Fruit fly (Drosophila melanogaster) whole organism, embryonic: ENCODE results near the gene CG6254.

Experiments used
- CG10321 ChIP-seq: fragments of 200-800 bp; sonication (Bioruptor generic); IDR thresholded peaks from 2 replicates; pipeline ENCODE4 v1.3.6; 2022; ENCODE audit warnings: missing biosample characterization, missing genetic modification characterization
- CG11085 ChIP-seq: fragments of 200-800 bp; sonication (Bioruptor generic); IDR thresholded peaks from 2 replicates; pipeline ENCODE4 v1.3.6; 2022; ENCODE audit warnings: missing biosample characterization, missing genetic modification characterization
- CG11247 ChIP-seq: fragments of 200-800 bp; sonication (Bioruptor generic); IDR thresholded peaks from 2 replicates; pipeline ENCODE4 v1.3.6; 2022; ENCODE audit warnings: missing biosample characterization, missing genetic modification characterization
- CG11456 ChIP-seq: fragments of 200-800 bp; sonication (Bioruptor generic); IDR thresholded peaks from 3 replicates; pipeline ENCODE4 v1.3.6; 2022; ENCODE audit warnings: missing biosample characterization, missing genetic modification characterization
- CG12071 ChIP-seq: fragments of 200-800 bp; sonication (Bioruptor generic); optimal IDR thresholded peaks from 3 replicates; lab custom pipeline; 2018; ENCODE audit warnings: missing biosample characterization, mild to moderate bottlenecking, missing genetic modification characterization
- CG12299 ChIP-seq: fragments of 200-800 bp; sonication (Bioruptor generic); optimal IDR thresholded peaks from 2 replicates; lab custom pipeline; 2018; ENCODE audit warnings: missing biosample characterization, mild to moderate bottlenecking, missing genetic modification characterization
- CG1233 ChIP-seq: fragments of 200-800 bp; sonication (Bioruptor generic); optimal IDR thresholded peaks from 4 replicates; lab custom pipeline; 2018; ENCODE audit warnings: missing biosample characterization, mild to moderate bottlenecking, missing genetic modification characterization
- CG14965 ChIP-seq: fragments of 200-800 bp; sonication (Bioruptor generic); optimal IDR thresholded peaks from 2 replicates; lab custom pipeline; 2016; ENCODE audit warnings: missing biosample characterization, missing genetic modification characterization, borderline replicate concordance
- CG15073 ChIP-seq: fragments of 200-800 bp; sonication (Bioruptor generic); optimal IDR thresholded peaks from 2 replicates; lab custom pipeline; 2016; ENCODE audit warnings: missing biosample characterization, missing genetic modification characterization
- CG1529 ChIP-seq: fragments of 200-800 bp; sonication (Bioruptor generic); optimal IDR thresholded peaks from 3 replicates; lab custom pipeline; 2018; ENCODE audit warnings: missing biosample characterization, missing genetic modification characterization
- CG15479 ChIP-seq: fragments of 200-800 bp; sonication (Bioruptor generic); optimal IDR thresholded peaks from 3 replicates; lab custom pipeline; 2019; ENCODE audit warnings: missing biosample characterization, mild to moderate bottlenecking, missing genetic modification characterization, moderate library complexity
- CG18619 ChIP-seq: fragments of 200-800 bp; sonication (Bioruptor generic); optimal IDR thresholded peaks from 3 replicates; lab custom pipeline; 2017; ENCODE audit warnings: missing biosample characterization, mild to moderate bottlenecking, missing genetic modification characterization
- CG34376 ChIP-seq: fragments of 200-800 bp; sonication (Bioruptor generic); optimal IDR thresholded peaks from 2 replicates; lab custom pipeline; 2018; ENCODE audit warnings: missing biosample characterization, mild to moderate bottlenecking, missing genetic modification characterization
- CG42726 ChIP-seq: fragments of 200-800 bp; sonication (Bioruptor generic); IDR thresholded peaks from 2 replicates; pipeline ENCODE4 v1.3.6; 2022; ENCODE audit warnings: missing biosample characterization, missing genetic modification characterization; ENCODE audit not compliant: partially characterized antibody
- CG4730 ChIP-seq: fragments of 200-800 bp; sonication (Bioruptor generic); IDR thresholded peaks from 2 replicates; pipeline ENCODE4 v1.3.6; 2022; ENCODE audit warnings: missing biosample characterization, missing genetic modification characterization
- CG5180 ChIP-seq: fragments of 200-800 bp; sonication (Bioruptor generic); optimal IDR thresholded peaks from 3 replicates; lab custom pipeline; 2017; ENCODE audit warnings: missing biosample characterization, missing genetic modification characterization, mild to moderate bottlenecking, moderate library complexity, missing genetic modification reagents
- CG5953 ChIP-seq: fragments of 200-800 bp; sonication (Bioruptor generic); IDR thresholded peaks from 2 replicates; pipeline ENCODE4 v1.3.6; 2022; ENCODE audit warnings: missing biosample characterization, missing genetic modification characterization
- CG6791 ChIP-seq: fragments of 200-800 bp; sonication (Bioruptor generic); IDR thresholded peaks from 3 replicates; pipeline ENCODE4 v1.3.6; 2022; ENCODE audit warnings: missing biosample characterization, missing genetic modification characterization; ENCODE audit not compliant: partially characterized antibody
- CG7372 ChIP-seq: fragments of 200-800 bp; sonication (Bioruptor generic); IDR thresholded peaks from 2 replicates; pipeline ENCODE4 v1.3.6; 2022; ENCODE audit warnings: missing biosample characterization, missing genetic modification characterization
- CG7963 ChIP-seq: fragments of 200-800 bp; sonication (Bioruptor generic); IDR thresholded peaks from 3 replicates; pipeline ENCODE4 v1.3.6; 2022; ENCODE audit warnings: missing biosample characterization, missing genetic modification characterization; ENCODE audit not compliant: partially characterized antibody
- CG8388 ChIP-seq: fragments of 200-800 bp; sonication (Bioruptor generic); optimal IDR thresholded peaks from 2 replicates; lab custom pipeline; 2019; ENCODE audit warnings: missing biosample characterization, mild to moderate bottlenecking, missing genetic modification characterization, moderate library complexity
- CTCF ChIP-seq: fragments of 200-800 bp; sonication (Bioruptor generic); optimal IDR thresholded peaks from 2 replicates; lab custom pipeline; 2017; ENCODE audit warnings: missing biosample characterization, mild to moderate bottlenecking, missing genetic modification characterization, moderate library complexity
- CoRest ChIP-seq: fragments of 200-800 bp; sonication (Bioruptor generic); optimal IDR thresholded peaks from 3 replicates; lab custom pipeline; 2018; ENCODE audit warnings: missing biosample characterization, mild to moderate bottlenecking, missing genetic modification characterization, moderate library complexity
- Drgx ChIP-seq: fragments of 200-800 bp; sonication (Bioruptor generic); IDR thresholded peaks from 2 replicates; pipeline ENCODE4 v1.3.6; 2022; ENCODE audit warnings: missing biosample characterization, missing genetic modification characterization
- Gsc ChIP-seq: fragments of 200-800 bp; sonication (Bioruptor generic); IDR thresholded peaks from 2 replicates; pipeline ENCODE4 v1.3.6; 2022; ENCODE audit warnings: missing biosample characterization, missing genetic modification characterization
- HHEX ChIP-seq: fragments of 200-800 bp; sonication (Bioruptor generic); optimal IDR thresholded peaks from 3 replicates; lab custom pipeline; 2017; ENCODE audit warnings: missing biosample characterization, mild to moderate bottlenecking, missing genetic modification characterization, missing genetic modification reagents
- Mad ChIP-seq: fragments of 200-800 bp; sonication (Bioruptor generic); optimal IDR thresholded peaks from 2 replicates; lab custom pipeline; 2016; ENCODE audit warnings: missing biosample characterization, missing genetic modification characterization
- Mes4 ChIP-seq: fragments of 200-800 bp; sonication (Bioruptor generic); optimal IDR thresholded peaks from 2 replicates; lab custom pipeline; 2016; ENCODE audit warnings: missing biosample characterization, missing genetic modification characterization
- Rx ChIP-seq: fragments of 200-800 bp; sonication (Bioruptor generic); IDR thresholded peaks from 2 replicates; pipeline ENCODE4 v1.3.6; 2022; ENCODE audit warnings: missing biosample characterization, missing genetic modification characterization
- TFAM ChIP-seq: fragments of 200-800 bp; sonication (Bioruptor generic); optimal IDR thresholded peaks from 2 replicates; lab custom pipeline; 2017; ENCODE audit warnings: missing biosample characterization, missing genetic modification characterization, inconsistent platforms
- Vsx1 ChIP-seq: fragments of 200-800 bp; sonication (Bioruptor generic); optimal IDR thresholded peaks from 2 replicates; lab custom pipeline; 2017; ENCODE audit warnings: missing biosample characterization, mild to moderate bottlenecking, missing genetic modification characterization, missing genetic modification reagents
- ara ChIP-seq: fragments of 200-800 bp; sonication (Bioruptor generic); IDR thresholded peaks from 2 replicates; pipeline ENCODE4 v1.3.6; 2022; ENCODE audit warnings: missing biosample characterization, missing genetic modification characterization
- ase ChIP-seq: fragments of 200-800 bp; sonication (Bioruptor generic); IDR thresholded peaks from 3 replicates; pipeline ENCODE4 v1.3.6; 2022; ENCODE audit warnings: missing biosample characterization, missing genetic modification characterization
- bigmax ChIP-seq: fragments of 200-800 bp; sonication (Bioruptor generic); optimal IDR thresholded peaks from 2 replicates; lab custom pipeline; 2018; ENCODE audit warnings: missing biosample characterization, mild to moderate bottlenecking, missing genetic modification characterization
- btn ChIP-seq: fragments of 200-800 bp; sonication (Bioruptor generic); optimal IDR thresholded peaks from 2 replicates; lab custom pipeline; 2016; ENCODE audit warnings: missing biosample characterization, missing genetic modification characterization
- cato ChIP-seq: fragments of 200-800 bp; sonication (Bioruptor generic); optimal IDR thresholded peaks from 2 replicates; lab custom pipeline; 2016; ENCODE audit warnings: missing biosample characterization, missing genetic modification characterization, borderline replicate concordance
- da ChIP-seq: fragments of 200-800 bp; sonication (Bioruptor generic); optimal IDR thresholded peaks from 2 replicates; lab custom pipeline; 2016; ENCODE audit warnings: missing biosample characterization, missing genetic modification characterization
- eve ChIP-seq, 2 experiments: fragments of >200 bp; optimal IDR thresholded peaks; 2 replicates each; lab custom pipeline; 2017; ENCODE audit warnings: missing biosample characterization in 2 of 2, missing genetic modification characterization in 2 of 2
- fd3F ChIP-seq: fragments of 200-800 bp; sonication (Bioruptor generic); optimal IDR thresholded peaks from 2 replicates; lab custom pipeline; 2018; ENCODE audit warnings: missing biosample characterization, mild to moderate bottlenecking, missing genetic modification characterization, moderate library complexity
- gce ChIP-seq: fragments of 200-800 bp; sonication (Bioruptor generic); IDR thresholded peaks from 3 replicates; pipeline ENCODE4 v1.3.6; 2022; ENCODE audit warnings: missing biosample characterization, missing genetic modification characterization
- hbn ChIP-seq: fragments of 200-800 bp; sonication (Bioruptor generic); IDR thresholded peaks from 2 replicates; pipeline ENCODE4 v1.3.6; 2022; ENCODE audit warnings: missing biosample characterization, missing genetic modification characterization; ENCODE audit not compliant: partially characterized antibody
- insv ChIP-seq, 2 experiments: fragments of 200-800 bp; sonication (Bioruptor generic); optimal IDR thresholded peaks; 3 replicates each; lab custom pipeline; 2016 to 2018; ENCODE audit warnings: missing biosample characterization in 2 of 2, missing genetic modification characterization in 2 of 2
- lmd ChIP-seq: fragments of 200-800 bp; sonication (Bioruptor generic); IDR thresholded peaks from 2 replicates; pipeline ENCODE4 v1.3.6; 2022; ENCODE audit warnings: missing biosample characterization, missing genetic modification characterization
- maf-S ChIP-seq: fragments of 200-800 bp; sonication (Bioruptor generic); optimal IDR thresholded peaks from 2 replicates; lab custom pipeline; 2016; ENCODE audit warnings: missing biosample characterization, missing genetic modification characterization
- onecut ChIP-seq: fragments of 200-800 bp; sonication (Bioruptor generic); IDR thresholded peaks from 2 replicates; pipeline ENCODE4 v1.3.6; 2022; ENCODE audit warnings: missing biosample characterization, missing genetic modification characterization
- pzg ChIP-seq: fragments of 200-800 bp; sonication (Bioruptor generic); optimal IDR thresholded peaks from 3 replicates; lab custom pipeline; 2018; ENCODE audit warnings: missing biosample characterization, mild to moderate bottlenecking, missing genetic modification characterization, moderate library complexity
- sd ChIP-seq: fragments of 200-800 bp; sonication (Bioruptor generic); optimal IDR thresholded peaks from 3 replicates; lab custom pipeline; 2018; ENCODE audit warnings: missing biosample characterization, mild to moderate bottlenecking, missing genetic modification characterization, moderate library complexity
- sens ChIP-seq: fragments of 200-800 bp; sonication (Bioruptor generic); peaks from one replicate; lab custom pipeline; 2016; ENCODE audit warnings: missing biosample characterization, missing genetic modification characterization
- tap ChIP-seq: fragments of 200-800 bp; optimal IDR thresholded peaks from 3 replicates; lab custom pipeline; 2019; ENCODE audit warnings: missing biosample characterization, mild to moderate bottlenecking, missing genetic modification characterization, moderate library complexity
- toy ChIP-seq: fragments of 200-800 bp; sonication (Bioruptor generic); IDR thresholded peaks from 2 replicates; pipeline ENCODE4 v1.3.6; 2022; ENCODE audit warnings: missing biosample characterization, missing genetic modification characterization
- ttk ChIP-seq: fragments of 200-800 bp; sonication (Bioruptor generic); IDR thresholded peaks from 2 replicates; pipeline ENCODE4 v2.1.2; 2022; ENCODE audit warnings: missing biosample characterization, missing genetic modification characterization
- zfh1 ChIP-seq: fragments of 200-800 bp; sonication (Bioruptor generic); IDR thresholded peaks from 3 replicates; pipeline ENCODE4 v1.3.6; 2022; ENCODE audit warnings: missing biosample characterization, missing genetic modification characterization

The CG6254 gene

DNA sequence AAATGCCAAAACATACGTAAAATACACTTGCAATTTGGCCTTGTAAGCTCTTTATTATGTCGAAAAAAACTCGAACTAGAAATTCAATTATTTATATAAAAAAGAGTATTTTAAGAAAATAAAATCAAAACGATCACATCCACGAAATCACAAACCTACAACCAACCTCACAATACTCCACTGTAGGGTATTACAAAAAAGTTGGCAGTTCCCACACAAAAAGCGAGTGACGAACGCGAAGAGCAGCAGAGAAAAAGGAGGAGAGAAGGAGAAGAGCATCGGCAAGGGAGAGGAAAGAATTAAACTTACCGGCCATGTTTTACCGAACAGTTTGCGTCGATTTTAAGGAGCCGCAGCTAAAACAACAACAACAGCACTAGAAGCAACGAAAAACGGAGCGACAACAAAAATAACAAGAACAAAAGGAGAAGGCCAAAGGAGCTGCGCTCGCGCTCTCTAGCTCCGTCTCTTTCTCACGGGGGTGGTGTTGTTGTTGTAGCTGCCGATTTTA lies 28.2 kb downstream of the CG6254 start (continued):
- TF ChIP-seq CG1233 (no peak), CTCF (GFP tag; lab: Kevin White, UChicago) (no peak), CG14965 (no peak), CG6791 (GFP tag; lab: Robert Waterston, UW) (no peak; the same call in 2 of the 3 replicates), CG42726 (GFP tag; lab: Robert Waterston, UW) (no peak), CG34376 (GFP tag; lab: Kevin White, UChicago) (no peak), CG11456 (no peak), Mes4 (GFP tag; lab: Kevin White, UChicago) (no peak), gce (GFP tag; lab: Robert Waterston, UW) (no peak), cato (GFP tag; lab: Kevin White, UChicago) (no peak), insv (GFP tag; optimal IDR thresholded peaks at IDR 0.05; lab: Kevin White, UChicago) (no peak), CG12299 (no peak), CG11085 (GFP tag; lab: Robert Waterston, UW) (no peak), toy (GFP tag; lab: Robert Waterston, UW) (no peak), CG15479 (GFP tag; lab: Kevin White, UChicago) (no peak), CG7963 (GFP tag; lab: Robert Waterston, UW) (no peak), CG7372 (GFP tag; lab: Robert Waterston, UW) (no peak), lmd (no peak), Vsx1 (GFP tag; lab: Kevin White, UChicago) (peak; percentile 31), CG8388 (GFP tag; lab: Kevin White, UChicago) (no peak), Drgx (GFP tag; lab: Robert Waterston, UW) (peak; percentile 47), CG1529 (no peak), CG5180 (GFP tag; lab: Kevin White, UChicago) (no peak), fd3F (no peak), CG15073 (GFP tag; lab: Kevin White, UChicago) (no peak), da (GFP tag; lab: Kevin White, UChicago) (no peak), hbn (no peak), HHEX (GFP tag; lab: Kevin White, UChicago) (no peak), zfh1 (GFP tag; lab: Robert Waterston, UW) (no peak), sens (GFP tag; lab: Kevin White, UChicago) (peak; percentile 49), sd (tag; lab: Kevin White, UChicago) (no peak), CG11247 (GFP tag; lab: Robert Waterston, UW) (no peak), ara (GFP tag; lab: Robert Waterston, UW) (no peak), onecut (no peak), CG10321 (GFP tag; lab: Robert Waterston, UW) (peak; percentile 64), CoRest (tag; lab: Kevin White, UChicago) (no peak), Gsc (no peak), CG18619 (GFP tag; lab: Kevin White, UChicago) (no peak), ase (GFP tag; lab: Robert Waterston, UW) (no peak), CG12071 (no peak), maf-S (GFP tag; lab: Kevin White, UChicago) (no peak), btn (GFP tag; lab: Kevin White, UChicago) (no peak), eve (GFP tag; optimal IDR thresholded peaks at IDR 0.05; lab: Kevin White, UChicago) (peak in 1 of 2 experiments; percentile 55), ttk (GFP tag; lab: Robert Waterston, UW) (no peak), Rx (GFP tag; lab: Robert Waterston, UW) (no peak), tap (tag; lab: Kevin White, UChicago) (no peak), TFAM (GFP tag; lab: Kevin White, UChicago) (no peak), Mad (no peak), CG4730 (GFP tag; lab: Robert Waterston, UW) (no peak), pzg (GFP tag; lab: Kevin White, UChicago) (no peak), bigmax (GFP tag; lab: Kevin White, UChicago) (no peak), CG5953 (GFP tag; lab: Robert Waterston, UW) (0 out of 2 replicates have a peak, but pooled peaks have one; percentile 12)
